Worm (Caenorhabditis elegans): ENCODE data around the gene sqv-4.

DNA sequence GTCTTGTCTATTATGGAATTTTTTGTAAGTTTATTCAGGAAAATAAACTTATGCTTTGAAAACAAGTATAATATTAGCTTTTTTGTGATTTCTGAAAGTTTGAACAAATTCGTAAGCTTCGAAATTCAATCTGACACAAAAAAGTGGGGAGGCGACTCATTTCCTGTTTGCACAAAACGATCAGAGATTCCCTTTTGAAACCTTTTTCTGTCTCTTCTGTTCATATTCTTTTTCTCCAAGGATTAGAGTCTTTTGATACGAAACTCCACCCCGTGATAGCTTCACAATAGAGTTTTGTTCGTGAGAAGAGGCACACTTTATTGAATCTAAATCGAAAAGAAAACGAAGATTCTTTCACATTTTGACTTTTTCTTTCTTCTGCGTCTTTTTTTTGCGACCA lies 20.3 kb downstream of the sqv-4 start:
- TF ChIP-seq pqm-1 (tag; optimal IDR thresholded peaks at IDR 0.05) = no peak
- no peak for TF ChIP-seq nhr-28 (tag; optimal IDR thresholded peaks at IDR 0.05)

All from whole organism, L3 larva.